Worm (Caenorhabditis elegans) whole organism, early embryonic: ENCODE measurements around the gene srz-104.

Experiments
- aly-1 ChIP-seq: sonication (generic microtip); optimal IDR thresholded peaks from 2 replicates; lab custom pipeline; 2016; ENCODE audit warnings: missing genetic modification characterization, missing compliant biosample characterization
- ama-1 ChIP-seq: fragments of 150-350 bp; optimal IDR thresholded peaks from 2 replicates; lab custom pipeline; 2014
- flt-1 ChIP-seq: fragments of 200-800 bp; sonication (Bioruptor generic); IDR thresholded peaks from 2 replicates; pipeline ENCODE4 v1.3.6; 2022; ENCODE audit warnings: missing genetic modification characterization, missing compliant biosample characterization
- hmbx-1 ChIP-seq: sonication (generic microtip); optimal IDR thresholded peaks from 2 replicates; lab custom pipeline; 2016; ENCODE audit warnings: mild to moderate bottlenecking, missing genetic modification characterization, missing compliant biosample characterization
- hnd-1 ChIP-seq: sonication (generic microtip); optimal IDR thresholded peaks from 2 replicates; lab custom pipeline; 2016; ENCODE audit warnings: missing genetic modification characterization, missing compliant biosample characterization
- pes-1 ChIP-seq: fragments of 200-800 bp; sonication (Bioruptor generic); IDR thresholded peaks from 2 replicates; pipeline ENCODE4 v1.3.6; 2022; ENCODE audit warnings: missing genetic modification reagents, missing genetic modification characterization, missing compliant biosample characterization
- scrt-1 ChIP-seq: fragments of 200-800 bp; sonication (Bioruptor generic); IDR thresholded peaks from 2 replicates; pipeline ENCODE4 v1.3.6; 2022; ENCODE audit warnings: missing genetic modification characterization, missing compliant biosample characterization

ce11 chrIV:16330508-16330907 is 7.0 kb downstream of the srz-104 start:
- TF ChIP-seq aly-1 (tag; lab: Kevin White, UChicago) (no peak), scrt-1 (GFP tag; lab: Robert Waterston, UW) (no peak), hmbx-1 (tag; lab: Kevin White, UChicago) (no peak), pes-1 (GFP tag; lab: Robert Waterston, UW) (no peak), flt-1 (GFP tag; lab: Robert Waterston, UW) (no peak), hnd-1 (tag; lab: Kevin White, UChicago) (no peak), ama-1 (lab: Kevin White, UChicago) (no peak)
